Worm (Caenorhabditis elegans): ENCODE results near the gene Y42A5A.1.

- TF ChIP-seq ztf-11 (tag; optimal IDR thresholded peaks at IDR 0.05), result no peak
- no peak for TF ChIP-seq nhr-21 (tag; optimal IDR thresholded peaks at IDR 0.05)
- no peak for TF ChIP-seq elt-3 (tag; optimal IDR thresholded peaks at IDR 0.05)
- TF ChIP-seq nhr-77 (tag; optimal IDR thresholded peaks at IDR 0.05), result no peak
- TF ChIP-seq lin-39 (tag; optimal IDR thresholded peaks at IDR 0.05), result no peak
- no peak for TF ChIP-seq mab-5 (tag; optimal IDR thresholded peaks at IDR 0.05)
Measured at ce11 chrV:11119294-11119755, 31.6 kb downstream of the Y42A5A.1 start, which contains the start of gene scb-1.

Measured in whole organism, L2 larva.